Worm (Caenorhabditis elegans) whole organism, L4 larva: ENCODE results near the gene epg-6.

Source experiments
- F10B5.3 ChIP-seq: sonication (generic microtip); optimal IDR thresholded peaks from 2 replicates; lab custom pipeline; 2016; ENCODE audit warnings: mild to moderate bottlenecking, missing genetic modification characterization, missing compliant biosample characterization
- F26F4.8 ChIP-seq: fragments of 200-800 bp; sonication (Bioruptor generic); conservative IDR thresholded peaks from 2 replicates; pipeline ENCODE4 v1.3.6; 2022; ENCODE audit warnings: missing genetic modification characterization, missing compliant biosample characterization
- F37D6.2 ChIP-seq: sonication (generic microtip); optimal IDR thresholded peaks from 2 replicates; lab custom pipeline; 2016; ENCODE audit warnings: mild to moderate bottlenecking, missing genetic modification characterization, missing compliant biosample characterization
- F44E2.7 ChIP-seq: fragments of 200-800 bp; sonication (Bioruptor generic); IDR thresholded peaks from 2 replicates; pipeline ENCODE4 v2.1.2; 2022; ENCODE audit warnings: missing genetic modification characterization, missing compliant biosample characterization
- F49E8.2 ChIP-seq: sonication (generic microtip); optimal IDR thresholded peaks from 2 replicates; lab custom pipeline; 2016; ENCODE audit warnings: missing compliant biosample characterization, mild to moderate bottlenecking, missing genetic modification characterization, borderline replicate concordance
- T20F7.1 ChIP-seq: fragments of 200-800 bp; sonication (Bioruptor generic); optimal IDR thresholded peaks from 2 replicates; lab custom pipeline; 2018; ENCODE audit warnings: mild to moderate bottlenecking, missing genetic modification characterization, missing compliant biosample characterization
- T26A8.4 ChIP-seq: fragments of 200-800 bp; sonication (Bioruptor generic); IDR thresholded peaks from 2 replicates; pipeline ENCODE4 v1.3.6; 2022; ENCODE audit warnings: missing genetic modification characterization, missing compliant biosample characterization
- Y48G9A.11 ChIP-seq: fragments of 200-800 bp; sonication (Bioruptor generic); IDR thresholded peaks from 2 replicates; pipeline ENCODE4 v1.3.6; 2022; ENCODE audit warnings: missing genetic modification reagents, missing genetic modification characterization, missing compliant biosample characterization
- ZK337.2 ChIP-seq: fragments of 200-800 bp; sonication (Bioruptor generic); IDR thresholded peaks from 2 replicates; pipeline ENCODE4 v1.3.6; 2022; ENCODE audit warnings: missing genetic modification reagents, missing genetic modification characterization, missing compliant biosample characterization
- aha-1 ChIP-seq: fragments of 150-350 bp; peaks from one replicate; lab custom pipeline; 2014; ENCODE audit warnings: missing biosample characterization, missing genetic modification characterization
- ama-1 ChIP-seq: fragments of 150-350 bp; optimal IDR thresholded peaks from 2 replicates; lab custom pipeline; 2014; ENCODE audit warnings: inconsistent platforms, mixed read lengths
- dmd-6 ChIP-seq: fragments of 200-800 bp; sonication (Bioruptor generic); IDR thresholded peaks from 2 replicates; pipeline ENCODE4 v1.3.6; 2022; ENCODE audit warnings: missing genetic modification reagents, missing genetic modification characterization, missing compliant biosample characterization
- dmd-8 ChIP-seq: fragments of 200-800 bp; sonication (Bioruptor generic); IDR thresholded peaks from 2 replicates; pipeline ENCODE4 v1.3.6; 2022; ENCODE audit warnings: missing genetic modification characterization, missing compliant biosample characterization
- fkh-10 ChIP-seq: fragments of 150-350 bp; optimal IDR thresholded peaks from 2 replicates; lab custom pipeline; 2014; ENCODE audit warnings: missing biosample characterization, missing genetic modification reagents, missing genetic modification characterization
- hlh-30 ChIP-seq: sonication (generic microtip); optimal IDR thresholded peaks from 2 replicates; lab custom pipeline; 2017; ENCODE audit warnings: antibody characterized with exemption, mild to moderate bottlenecking, missing genetic modification characterization, missing compliant biosample characterization; ENCODE audit not compliant: insufficient read depth
- hmg-1.1 ChIP-seq: fragments of 200-800 bp; sonication (Bioruptor generic); IDR thresholded peaks from 2 replicates; pipeline ENCODE4 v1.3.6; 2022; ENCODE audit warnings: missing genetic modification reagents, missing genetic modification characterization, missing compliant biosample characterization
- lim-7 ChIP-seq: fragments of 200-800 bp; sonication (Bioruptor generic); IDR thresholded peaks from 2 replicates; pipeline ENCODE4 v1.3.6; 2022; ENCODE audit warnings: missing genetic modification characterization, missing compliant biosample characterization
- lin-1 ChIP-seq: fragments of 200-800 bp; sonication (Bioruptor generic); IDR thresholded peaks from 2 replicates; pipeline ENCODE4 v1.3.6; 2022; ENCODE audit warnings: missing genetic modification reagents, missing genetic modification characterization, missing compliant biosample characterization
- lin-29 ChIP-seq: fragments of 200-800 bp; sonication (Bioruptor generic); IDR thresholded peaks from 2 replicates; pipeline ENCODE4 v1.3.6; 2022; ENCODE audit warnings: missing genetic modification reagents, missing genetic modification characterization, missing compliant biosample characterization
- lsy-2 ChIP-seq, 2 experiments: fragments of 150-350 bp in 1 of 2; sonication (generic microtip) in 1 of 2; optimal IDR thresholded peaks; 2 replicates each; lab custom pipeline; 2014 to 2017; ENCODE audit warnings: missing biosample characterization in 2 of 2, missing genetic modification characterization in 2 of 2
- madf-5 ChIP-seq, 2 experiments: fragments of 200-800 bp; sonication (Bioruptor generic); IDR thresholded peaks; 2 replicates each; pipeline ENCODE4 v1.3.6; 2022; ENCODE audit warnings: missing compliant biosample characterization in 2 of 2, missing genetic modification characterization in 2 of 2
- madf-9 ChIP-seq: fragments of 200-800 bp; sonication (Bioruptor generic); conservative IDR thresholded peaks from 2 replicates; pipeline ENCODE4 v1.3.6; 2022; ENCODE audit warnings: missing genetic modification reagents, missing genetic modification characterization, missing compliant biosample characterization
- mdl-1 ChIP-seq, 2 experiments: fragments of 150-350 bp in 1 of 2; sonication (generic microtip) in 1 of 2; optimal IDR thresholded peaks; 2 replicates each; lab custom pipeline; 2014 to 2017; ENCODE audit warnings: missing biosample characterization in 2 of 2, missing genetic modification characterization in 2 of 2
- mdt-29 ChIP-seq: fragments of 200-800 bp; sonication (Bioruptor generic); IDR thresholded peaks from 2 replicates; pipeline ENCODE4 v1.3.6; 2022; ENCODE audit warnings: missing genetic modification reagents, missing genetic modification characterization, missing compliant biosample characterization
- mep-1 ChIP-seq: fragments of 150-350 bp; sonication (generic microtip); optimal IDR thresholded peaks from 3 replicates; lab custom pipeline; 2014; ENCODE audit warnings: missing biosample characterization, missing genetic modification characterization
- mxl-2 ChIP-seq: fragments of 200-800 bp; sonication (Bioruptor generic); conservative IDR thresholded peaks from 2 replicates; pipeline ENCODE4 v1.3.6; 2022; ENCODE audit warnings: missing genetic modification reagents, missing genetic modification characterization, missing compliant biosample characterization
- nhr-25 ChIP-seq: sonication (generic microtip); optimal IDR thresholded peaks from 2 replicates; lab custom pipeline; 2017; ENCODE audit warnings: missing genetic modification characterization, mild to moderate bottlenecking, missing compliant biosample characterization, antibody characterized with exemption, moderate library complexity, borderline replicate concordance; ENCODE audit not compliant: insufficient read depth
- nhr-28 ChIP-seq: fragments of 150-350 bp; optimal IDR thresholded peaks from 2 replicates; lab custom pipeline; 2014; ENCODE audit warnings: missing biosample characterization, missing genetic modification characterization
- nhr-76 ChIP-seq: fragments of 150-350 bp; optimal IDR thresholded peaks from 2 replicates; lab custom pipeline; 2014; ENCODE audit warnings: missing biosample characterization, missing genetic modification characterization
- nhr-77 ChIP-seq: fragments of 150-350 bp; optimal IDR thresholded peaks from 2 replicates; lab custom pipeline; 2014; ENCODE audit warnings: missing biosample characterization, missing genetic modification characterization
- pha-4 ChIP-seq, 2 experiments: fragments of 150-350 bp in 1 of 2; fragments of 200-800 bp in 1 of 2; sonication (Bioruptor generic) in 1 of 2; IDR thresholded peaks in 1 of 2; optimal IDR thresholded peaks in 1 of 2; 2 replicates each; pipeline versions ENCODE4 v1.3.6 to Lab custom; 2014 to 2022; ENCODE audit warnings: missing genetic modification characterization in 2 of 2, missing genetic modification reagents in 2 of 2, missing biosample characterization in 1 of 2, missing compliant biosample characterization in 1 of 2
- snpc-1.2 ChIP-seq: fragments of 200-800 bp; sonication (Bioruptor generic); IDR thresholded peaks from 2 replicates; pipeline ENCODE4 v1.3.6; 2022; ENCODE audit warnings: missing genetic modification reagents, missing genetic modification characterization, missing compliant biosample characterization
- spr-1 ChIP-seq: sonication (generic microtip); optimal IDR thresholded peaks from 2 replicates; lab custom pipeline; 2016; ENCODE audit warnings: mild to moderate bottlenecking, missing genetic modification characterization, missing compliant biosample characterization
- tag-97 ChIP-seq: fragments of 200-800 bp; sonication (Bioruptor generic); IDR thresholded peaks from 2 replicates; pipeline ENCODE4 v1.3.6; 2022; ENCODE audit warnings: missing genetic modification characterization, missing compliant biosample characterization
- unc-130 ChIP-seq: sonication (generic microtip); optimal IDR thresholded peaks from 2 replicates; lab custom pipeline; 2016; ENCODE audit warnings: missing genetic modification reagents, missing genetic modification characterization, missing compliant biosample characterization
- unc-39 ChIP-seq: sonication (generic microtip); optimal IDR thresholded peaks from 2 replicates; lab custom pipeline; 2017; ENCODE audit warnings: missing biosample characterization, missing genetic modification characterization
- unc-62 ChIP-seq, 3 experiments: fragments of 150-350 bp in 1 of 3; sonication (generic microtip); optimal IDR thresholded peaks in 2 of 3; peaks in 1 of 3; 1 replicate in 1 of 3; 2 replicates in 2 of 3; lab custom pipeline; 2014 to 2017; ENCODE audit warnings: missing biosample characterization in 3 of 3, missing genetic modification characterization in 3 of 3, missing genetic modification reagents in 3 of 3, missing genotype in 1 of 3
- zag-1 ChIP-seq: fragments of 150-350 bp; optimal IDR thresholded peaks from 2 replicates; lab custom pipeline; 2014; ENCODE audit warnings: missing biosample characterization, missing genetic modification characterization

Gene epg-6

DNA sequence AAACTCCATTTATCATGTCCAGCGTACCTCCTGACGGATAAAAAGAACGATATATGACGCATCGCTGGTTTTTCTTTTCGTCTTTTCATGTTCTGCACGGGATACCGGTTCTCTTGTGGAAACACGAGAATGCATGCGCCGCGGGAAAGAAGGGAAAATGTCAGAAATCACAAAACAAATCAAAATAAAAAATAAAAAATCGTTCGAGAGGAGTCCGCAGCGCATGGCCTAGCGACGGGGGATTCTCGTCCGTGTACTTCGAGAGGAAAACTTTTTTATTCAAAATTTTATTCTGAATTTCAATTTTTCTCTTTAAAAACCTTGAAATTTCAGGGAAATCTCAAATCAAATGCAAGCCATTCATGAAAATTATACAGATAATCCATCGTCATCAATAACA, 21.2 kb upstream of the epg-6 start, which contains the start of the genes lron-10 and hpr-9 (continued):
- TF ChIP-seq aha-1 (tag; lab: Kevin White, UChicago) (peak; percentile 86), spr-1 (tag; lab: Kevin White, UChicago) (peak; percentile 52), T26A8.4 (GFP tag; lab: Robert Waterston, UW) (peak; percentile 71), pha-4 (GFP tag; IDR thresholded peaks at IDR 0.05; lab: Robert Waterston, UW) (peak; percentile 60; the same call in 1 of the 2 replicates), pha-4 (tag; optimal IDR thresholded peaks at IDR 0.05; lab: Kevin White, UChicago) (no peak), madf-5 (GFP tag; IDR thresholded peaks at IDR 0.05; lab: Robert Waterston, UW) (0 out of 4 replicates have a peak, but pooled peaks of 1 of the 2 experiments have one; percentile 17), hlh-30 (peak; percentile 92), mep-1 (tag; lab: Kevin White, UChicago) (peak; percentile 75), nhr-76 (tag; lab: Kevin White, UChicago) (no peak), dmd-8 (GFP tag; lab: Robert Waterston, UW) (0 out of 2 replicates have a peak, but pooled peaks have one; percentile 32), hmg-1.1 (GFP tag; lab: Robert Waterston, UW) (peak; percentile 40), lim-7 (no peak), tag-97 (no peak), F37D6.2 (tag; lab: Kevin White, UChicago) (peak; percentile 12), mdl-1 (tag; optimal IDR thresholded peaks at IDR 0.05; lab: Kevin White, UChicago) (peak; percentile 51 to 85), nhr-28 (tag; lab: Kevin White, UChicago) (peak; percentile 68), snpc-1.2 (GFP tag; lab: Robert Waterston, UW) (no peak), F49E8.2 (tag; lab: Kevin White, UChicago) (peak; percentile 57), unc-130 (GFP tag; lab: Kevin White, UChicago) (peak; percentile 93), ama-1 (lab: Kevin White, UChicago) (peak; percentile 3), unc-62 (GFP tag; optimal IDR thresholded peaks at IDR 0.05 in 1 of 2; lab: Kevin White, UChicago) (peak in 1 of 2 experiments; percentile 97), unc-62 (tag; optimal IDR thresholded peaks at IDR 0.05; lab: Kevin White, UChicago) (peak; percentile 26), madf-9 (peak; percentile 83; the same call in 1 of the 2 replicates), lin-29 (peak; percentile 62; the same call in 1 of the 2 replicates), nhr-25 (tag; lab: Kevin White, UChicago) (no peak), Y48G9A.11 (GFP tag; lab: Robert Waterston, UW) (no peak), F10B5.3 (tag; lab: Kevin White, UChicago) (no peak), lsy-2 (tag; optimal IDR thresholded peaks at IDR 0.05; lab: Kevin White, UChicago) (peak in 1 of 2 experiments; percentile 90), F26F4.8 (GFP tag; lab: Robert Waterston, UW) (no peak), mdt-29 (GFP tag; lab: Robert Waterston, UW) (peak; percentile 64; the same call in 1 of the 2 replicates), mxl-2 (GFP tag; lab: Robert Waterston, UW) (no peak), fkh-10 (GFP tag; lab: Kevin White, UChicago) (no peak), F44E2.7 (no peak), zag-1 (tag; lab: Kevin White, UChicago) (no peak), lin-1 (GFP tag; lab: Robert Waterston, UW) (peak; percentile 9; the same call in 1 of the 2 replicates), dmd-6 (GFP tag; lab: Robert Waterston, UW) (peak; percentile 80), ZK337.2 (GFP tag; lab: Robert Waterston, UW) (peak; percentile 94), unc-39 (tag; lab: Kevin White, UChicago) (no peak)

- TF ChIP-seq F26F4.8 (GFP tag; lab: Robert Waterston, UW) (no peak), F10B5.3 (tag; lab: Kevin White, UChicago) (no peak), T20F7.1 (no peak), nhr-77 (tag; lab: Kevin White, UChicago) (no peak)
- TF ChIP-seq, all 104 proteins: peak for 0
These were observed 15.2 kb upstream of the epg-6 start, which contains the start of gene mrpl-22 for ce11 chrIII:10615166-10615565. TSS of gene mrpl-22 (plus strand) at chrIII:10615466.
